Fruit fly (Drosophila melanogaster): ENCODE results near the gene Tudor-SN.

DNA sequence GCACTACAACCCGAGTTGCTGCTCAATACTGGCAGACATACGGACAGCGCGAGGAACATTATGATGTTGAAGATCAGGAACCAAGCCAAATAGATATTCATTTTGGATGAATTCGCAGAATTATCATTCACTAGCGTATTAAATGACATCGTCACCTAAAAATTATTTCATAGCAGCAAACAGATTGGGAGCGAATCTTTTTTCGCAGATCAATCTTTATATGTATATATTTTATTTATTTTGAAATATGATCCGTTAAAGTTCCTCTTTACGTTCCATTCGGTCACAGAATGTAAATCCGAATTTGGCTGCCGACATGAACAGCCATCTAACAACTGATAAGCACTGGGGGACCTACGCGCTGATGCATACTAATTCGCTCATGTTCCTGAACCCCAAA, 1.6 kb upstream of the Tudor-SN start, which contains the start of gene CG34263:
- TF ChIP-seq Hnf4 (GFP tag; optimal IDR thresholded peaks at IDR 0.05), result no peak
- TF ChIP-seq HLH106 (tag; optimal IDR thresholded peaks at IDR 0.05), result no peak
- TF ChIP-seq psq (GFP tag; optimal IDR thresholded peaks at IDR 0.05), result no peak
- no peak for TF ChIP-seq pan (optimal IDR thresholded peaks at IDR 0.05)
- no peak for TF ChIP-seq GATAd (GFP tag; optimal IDR thresholded peaks at IDR 0.05)
- TF ChIP-seq CG32264 (GFP tag; optimal IDR thresholded peaks at IDR 0.05), result no peak
- TF ChIP-seq dmrt93B (GFP tag; optimal IDR thresholded peaks at IDR 0.05), result no peak
